Worm (Caenorhabditis elegans): Measurements from ENCODE around the gene K09A9.6.
A peak's percentile ranks its signal among the peaks of the same experiment; 100 is the strongest.

K09A9.6 gene

DNA sequence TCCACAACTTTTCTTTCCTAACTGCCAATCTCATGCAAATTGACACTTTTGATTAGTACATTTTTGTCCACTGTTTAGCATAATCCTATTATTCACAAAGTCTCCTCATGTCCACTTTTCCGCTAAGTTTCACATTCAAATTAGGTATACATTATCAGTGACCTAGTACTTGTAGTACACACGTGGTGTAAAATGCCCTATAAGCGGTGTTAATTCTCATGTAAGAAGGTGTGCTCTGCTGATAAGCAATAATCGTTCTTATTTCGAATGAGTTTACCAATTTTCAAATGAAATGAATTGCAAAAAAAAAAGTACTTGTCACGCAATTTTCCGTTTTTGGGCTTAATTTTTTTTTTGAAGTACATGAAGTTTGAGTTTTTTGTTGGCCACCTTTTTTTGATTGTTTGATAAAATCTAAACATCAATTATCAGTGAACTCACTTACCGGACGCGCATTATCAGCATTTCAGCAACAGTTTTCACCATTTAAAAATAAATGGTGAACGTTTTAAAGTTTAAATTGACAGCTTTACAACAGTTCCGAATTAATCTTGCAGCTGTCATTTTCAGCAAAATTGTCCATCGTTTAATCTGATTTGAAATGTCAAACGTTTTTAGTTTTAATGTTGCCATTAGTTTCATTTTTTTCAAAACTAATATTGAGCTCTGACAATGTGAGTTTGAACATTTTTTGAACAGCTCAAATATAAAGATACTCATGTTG is 21.8 kb downstream of the K09A9.6 start:
- TF ChIP-seq flt-1 (GFP tag; IDR thresholded peaks at IDR 0.05) (no peak), tra-4 (tag; optimal IDR thresholded peaks at IDR 0.05) (no peak), tbx-37 (GFP tag; conservative IDR thresholded peaks at IDR 0.05) (no peak), hmbx-1 (tag; optimal IDR thresholded peaks at IDR 0.05) (no peak), B0310.2 (tag; optimal IDR thresholded peaks at IDR 0.05) (no peak), aly-1 (tag; optimal IDR thresholded peaks at IDR 0.05) (no peak), hnd-1 (tag; optimal IDR thresholded peaks at IDR 0.05) (no peak), ama-1 (optimal IDR thresholded peaks at IDR 0.05) (no peak), ceh-36 (tag; optimal IDR thresholded peaks at IDR 0.05) (no peak), scrt-1 (GFP tag; IDR thresholded peaks at IDR 0.05) (no peak), hmg-4 (GFP tag; optimal IDR thresholded peaks at IDR 0.05) (no peak), pes-1 (GFP tag; IDR thresholded peaks at IDR 0.05) (no peak), tbx-11 (GFP tag; IDR thresholded peaks at IDR 0.05) (no peak), ceh-13 (GFP tag; optimal IDR thresholded peaks at IDR 0.05) (no peak), F13C5.2 (tag; optimal IDR thresholded peaks at IDR 0.05) (no peak), ets-7 (tag; optimal IDR thresholded peaks at IDR 0.05) (no peak)

ce11 chrX:15599925-15600324 is 22.9 kb downstream of the K09A9.6 start:
- no peak for TF ChIP-seq aly-1 (tag; optimal IDR thresholded peaks at IDR 0.05)
- no peak for TF ChIP-seq hnd-1 (tag; optimal IDR thresholded peaks at IDR 0.05)
- no peak for TF ChIP-seq scrt-1 (GFP tag; IDR thresholded peaks at IDR 0.05)
- TF ChIP-seq tbx-37 (GFP tag; conservative IDR thresholded peaks at IDR 0.05), result no peak
- no peak for TF ChIP-seq ama-1 (optimal IDR thresholded peaks at IDR 0.05)
- TF ChIP-seq F13C5.2 (tag; optimal IDR thresholded peaks at IDR 0.05), result no peak
- no peak for TF ChIP-seq tra-4 (tag; optimal IDR thresholded peaks at IDR 0.05)
- TF ChIP-seq tbx-11 (GFP tag; IDR thresholded peaks at IDR 0.05), result no peak

DNA sequence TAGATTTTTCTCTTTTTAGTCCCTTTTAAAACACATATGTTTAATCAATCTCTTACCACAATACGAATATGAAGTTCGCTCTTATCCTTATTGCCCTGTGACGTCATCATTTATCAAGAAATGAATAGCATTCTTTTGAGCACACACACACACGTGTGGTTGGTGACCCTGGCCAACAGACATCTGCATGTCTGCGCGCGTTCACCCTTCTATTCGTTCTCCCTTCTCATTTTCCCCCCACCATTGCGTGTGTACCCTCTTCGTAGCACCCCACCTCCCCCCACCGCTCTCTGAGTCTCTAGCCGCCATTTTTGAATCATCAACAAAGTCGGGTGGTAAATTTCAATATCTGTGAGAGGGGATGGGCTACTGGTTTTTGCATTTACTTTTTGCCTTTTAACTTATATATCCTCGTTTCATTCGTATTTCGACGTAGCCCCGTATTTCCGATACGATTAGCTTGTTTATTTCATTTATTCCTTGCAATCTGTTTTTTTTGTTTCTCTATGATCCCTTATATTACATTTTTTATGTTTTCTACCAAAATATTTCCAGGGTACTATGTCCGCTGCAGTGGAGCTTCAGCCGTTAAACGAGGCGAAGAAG is 23.6 kb downstream of the K09A9.6 start, which contains the start of gene ent-2:
ent-2 (plus strand) TSS at position 556 of the 606 bp plus-strand sequence.
- TF ChIP-seq ets-7 (tag; optimal IDR thresholded peaks at IDR 0.05) (no peak), hmg-4 (GFP tag; optimal IDR thresholded peaks at IDR 0.05) (peak; percentile 55), F13C5.2 (tag; optimal IDR thresholded peaks at IDR 0.05) (no peak), ceh-13 (GFP tag; optimal IDR thresholded peaks at IDR 0.05) (no peak)

- no peak for TF ChIP-seq tbx-11 (GFP tag; IDR thresholded peaks at IDR 0.05)
- TF ChIP-seq B0310.2 (tag; optimal IDR thresholded peaks at IDR 0.05), result no peak
- TF ChIP-seq scrt-1 (GFP tag; IDR thresholded peaks at IDR 0.05), result no peak
- no peak for TF ChIP-seq ceh-36 (tag; optimal IDR thresholded peaks at IDR 0.05)
- TF ChIP-seq hmg-4 (GFP tag; optimal IDR thresholded peaks at IDR 0.05), result no peak
- TF ChIP-seq aly-1 (tag; optimal IDR thresholded peaks at IDR 0.05), result no peak
- no peak for TF ChIP-seq tra-4 (tag; optimal IDR thresholded peaks at IDR 0.05)
- TF ChIP-seq ceh-13 (GFP tag; optimal IDR thresholded peaks at IDR 0.05), result no peak
- TF ChIP-seq F13C5.2 (tag; optimal IDR thresholded peaks at IDR 0.05), result no peak
- TF ChIP-seq pes-1 (GFP tag; IDR thresholded peaks at IDR 0.05), result no peak
- no peak for TF ChIP-seq ama-1 (optimal IDR thresholded peaks at IDR 0.05)
- TF ChIP-seq hnd-1 (tag; optimal IDR thresholded peaks at IDR 0.05), result no peak
- no peak for TF ChIP-seq ets-7 (tag; optimal IDR thresholded peaks at IDR 0.05)
- no peak for TF ChIP-seq sea-1 (GFP tag; conservative IDR thresholded peaks at IDR 0.05)
- no peak for TF ChIP-seq hmbx-1 (tag; optimal IDR thresholded peaks at IDR 0.05)
- no peak for TF ChIP-seq tbx-37 (GFP tag; conservative IDR thresholded peaks at IDR 0.05)
- no peak for TF ChIP-seq flt-1 (GFP tag; IDR thresholded peaks at IDR 0.05)
Measured at ce11 chrX:15604236-15604635, 27.2 kb downstream of the K09A9.6 start.

- no peak for TF ChIP-seq hmbx-1 (tag; optimal IDR thresholded peaks at IDR 0.05)
- peak; percentile 22 for TF ChIP-seq B0310.2 (tag; optimal IDR thresholded peaks at IDR 0.05)
- TF ChIP-seq tbx-11 (GFP tag; IDR thresholded peaks at IDR 0.05), result no peak
- TF ChIP-seq F13C5.2 (tag; optimal IDR thresholded peaks at IDR 0.05), result peak; percentile 18
- TF ChIP-seq ets-7 (tag; optimal IDR thresholded peaks at IDR 0.05), result no peak
- no peak for TF ChIP-seq ceh-36 (tag; optimal IDR thresholded peaks at IDR 0.05)
- no peak for TF ChIP-seq flt-1 (GFP tag; IDR thresholded peaks at IDR 0.05)
- TF ChIP-seq scrt-1 (GFP tag; IDR thresholded peaks at IDR 0.05), result no peak
- TF ChIP-seq sea-1 (GFP tag; conservative IDR thresholded peaks at IDR 0.05), result 0 out of 2 replicates have a peak, but pooled peaks have one; percentile 39
- TF ChIP-seq ceh-13 (GFP tag; optimal IDR thresholded peaks at IDR 0.05), result no peak
- TF ChIP-seq aly-1 (tag; optimal IDR thresholded peaks at IDR 0.05), result peak; percentile 22
- TF ChIP-seq pes-1 (GFP tag; IDR thresholded peaks at IDR 0.05), result peak; percentile 45; the same call in 1 of the 2 replicates
- TF ChIP-seq hnd-1 (tag; optimal IDR thresholded peaks at IDR 0.05), result no peak
- TF ChIP-seq tbx-37 (GFP tag; conservative IDR thresholded peaks at IDR 0.05), result no peak
- no peak for TF ChIP-seq ama-1 (optimal IDR thresholded peaks at IDR 0.05)
- TF ChIP-seq tra-4 (tag; optimal IDR thresholded peaks at IDR 0.05), result no peak
- peak; percentile 83 for TF ChIP-seq hmg-4 (GFP tag; optimal IDR thresholded peaks at IDR 0.05)
Measured at ce11 chrX:15606585-15607276, 29.7 kb downstream of the K09A9.6 start, which contains the start of gene rab-14. Gene rab-14 (minus strand): TSS chrX:15606635.

ce11 chrX:15607498-15608019 is 30.5 kb downstream of the K09A9.6 start, which contains the start of gene nipi-3:
Gene nipi-3 (plus strand): TSS chrX:15607969.
- TF ChIP-seq F13C5.2 (tag; optimal IDR thresholded peaks at IDR 0.05) (no peak), ama-1 (optimal IDR thresholded peaks at IDR 0.05) (no peak), hmg-4 (GFP tag; optimal IDR thresholded peaks at IDR 0.05) (no peak), sea-1 (GFP tag; conservative IDR thresholded peaks at IDR 0.05) (no peak), pes-1 (GFP tag; IDR thresholded peaks at IDR 0.05) (no peak), flt-1 (GFP tag; IDR thresholded peaks at IDR 0.05) (no peak), scrt-1 (GFP tag; IDR thresholded peaks at IDR 0.05) (no peak)
